Fruit fly (Drosophila melanogaster) whole organism, adult: ENCODE data around the gene Spt7.
A peak's percentile ranks its signal among the peaks of the same experiment; 100 is the strongest.

ENCODE experiments used
- CG11617 ChIP-seq: fragments of 200-800 bp; sonication (Bioruptor generic); optimal IDR thresholded peaks from 2 replicates; lab custom pipeline; 2017; ENCODE audit warnings: mild to moderate bottlenecking, missing biosample characterization, missing genetic modification reagents, missing genetic modification characterization
- CG12768 ChIP-seq: fragments of 200-800 bp; sonication (Bioruptor generic); optimal IDR thresholded peaks from 2 replicates; lab custom pipeline; 2017; ENCODE audit warnings: missing biosample characterization, missing genetic modification characterization, mild to moderate bottlenecking, moderate library complexity, missing genetic modification reagents
- CG14711 ChIP-seq: fragments of 200-800 bp; sonication (Bioruptor generic); optimal IDR thresholded peaks from 2 replicates; lab custom pipeline; 2018; ENCODE audit warnings: missing biosample characterization, mild to moderate bottlenecking, missing genetic modification characterization, moderate library complexity
- CG1620 ChIP-seq: fragments of 200-800 bp; sonication (Bioruptor generic); optimal IDR thresholded peaks from 2 replicates; lab custom pipeline; 2016; ENCODE audit warnings: missing biosample characterization, missing genetic modification characterization
- CG33017 ChIP-seq: fragments of 200-800 bp; sonication (Bioruptor generic); optimal IDR thresholded peaks from 2 replicates; lab custom pipeline; 2018; ENCODE audit warnings: missing biosample characterization, mild to moderate bottlenecking, missing genetic modification characterization, moderate library complexity
- CG5204 ChIP-seq: fragments of 200-800 bp; sonication (Bioruptor generic); optimal IDR thresholded peaks from 2 replicates; lab custom pipeline; 2016; ENCODE audit warnings: missing biosample characterization, missing genetic modification characterization
- CG7045 ChIP-seq: fragments of 200-800 bp; sonication (Bioruptor generic); optimal IDR thresholded peaks from 2 replicates; lab custom pipeline; 2017; ENCODE audit warnings: missing biosample characterization, mild to moderate bottlenecking, missing genetic modification characterization
- CG7101 ChIP-seq: fragments of 200-800 bp; sonication (Bioruptor generic); optimal IDR thresholded peaks from 2 replicates; lab custom pipeline; 2018; ENCODE audit warnings: missing biosample characterization, mild to moderate bottlenecking, missing genetic modification characterization, moderate library complexity
- Clk ChIP-seq: fragments of 200-800 bp; sonication (Bioruptor generic); optimal IDR thresholded peaks from 2 replicates; lab custom pipeline; 2017; ENCODE audit warnings: missing biosample characterization, missing genetic modification characterization
- Crg-1 ChIP-seq: fragments of 200-800 bp; sonication (Bioruptor generic); optimal IDR thresholded peaks from 2 replicates; lab custom pipeline; 2016; ENCODE audit warnings: missing biosample characterization, missing genetic modification characterization
- Hr96 ChIP-seq: fragments of 200-800 bp; sonication (Bioruptor generic); optimal IDR thresholded peaks from 2 replicates; lab custom pipeline; 2016; ENCODE audit warnings: missing biosample characterization, missing genetic modification characterization
- Mnt ChIP-seq: fragments of 200-800 bp; sonication (Bioruptor generic); optimal IDR thresholded peaks from 2 replicates; lab custom pipeline; 2016; ENCODE audit warnings: missing biosample characterization, mild to moderate bottlenecking, missing genetic modification characterization
- bab1 ChIP-seq: fragments of 200-800 bp; sonication (Bioruptor generic); optimal IDR thresholded peaks from 3 replicates; lab custom pipeline; 2019; ENCODE audit warnings: missing biosample characterization, mild to moderate bottlenecking, missing genetic modification characterization, moderate library complexity
- cic ChIP-seq: fragments of 200-800 bp; sonication (Bioruptor generic); optimal IDR thresholded peaks from 2 replicates; lab custom pipeline; 2017; ENCODE audit warnings: missing biosample characterization, mild to moderate bottlenecking, missing genetic modification characterization, moderate library complexity
- cnc ChIP-seq, 2 experiments: fragments of >200 bp; optimal IDR thresholded peaks; 2 replicates each; lab custom pipeline; 2017
- kay ChIP-seq: fragments of 200-800 bp; sonication (Bioruptor generic); peaks from one replicate; lab custom pipeline; 2016; ENCODE audit warnings: missing biosample characterization, missing genetic modification characterization, borderline replicate concordance
- ovo ChIP-seq: fragments of 200-800 bp; sonication (Bioruptor generic); optimal IDR thresholded peaks from 2 replicates; lab custom pipeline; 2016; ENCODE audit warnings: missing biosample characterization, missing genetic modification characterization
- pad ChIP-seq: fragments of 200-800 bp; sonication (Bioruptor generic); optimal IDR thresholded peaks from 3 replicates; lab custom pipeline; 2017; ENCODE audit warnings: missing biosample characterization, missing genetic modification characterization, mild to moderate bottlenecking, moderate library complexity, missing genetic modification reagents
- tj ChIP-seq: fragments of 200-800 bp; sonication (Bioruptor generic); optimal IDR thresholded peaks from 3 replicates; lab custom pipeline; 2017; ENCODE audit warnings: missing biosample characterization, mild to moderate bottlenecking, missing genetic modification characterization, moderate library complexity
- toe ChIP-seq: fragments of 200-800 bp; sonication (Bioruptor generic); optimal IDR thresholded peaks from 2 replicates; lab custom pipeline; 2016; ENCODE audit warnings: missing biosample characterization, missing genetic modification characterization

Spt7 gene

dm6 chrX:17814783-17815182 lies 35.5 kb upstream of the Spt7 start:
- no peak for TF ChIP-seq tj (GFP tag; lab: Kevin White, UChicago)
- TF ChIP-seq cic, result no peak
- no peak for TF ChIP-seq CG7101
- TF ChIP-seq kay, result no peak
- TF ChIP-seq CG5204 (GFP tag; lab: Kevin White, UChicago), result no peak
- TF ChIP-seq toe, result no peak
- no peak for TF ChIP-seq CG11617
- TF ChIP-seq ovo (GFP tag; lab: Kevin White, UChicago), result no peak
- no peak for TF ChIP-seq CG14711 (tag; lab: Kevin White, UChicago)
- TF ChIP-seq bab1 (GFP tag; lab: Kevin White, UChicago), result no peak
- TF ChIP-seq CG12768, result no peak
- no peak for TF ChIP-seq Clk (GFP tag; lab: Kevin White, UChicago)
- no peak for TF ChIP-seq Mnt

- no peak for TF ChIP-seq CG1620 (GFP tag; lab: Kevin White, UChicago)
- no peak for TF ChIP-seq CG33017 (tag; lab: Kevin White, UChicago)
- TF ChIP-seq Crg-1 (GFP tag; lab: Kevin White, UChicago), result no peak
- TF ChIP-seq bab1 (GFP tag; lab: Kevin White, UChicago), result no peak
- TF ChIP-seq CG14711 (tag; lab: Kevin White, UChicago), result no peak
- TF ChIP-seq CG7101, result no peak
- no peak for TF ChIP-seq cic
- no peak for TF ChIP-seq Clk (GFP tag; lab: Kevin White, UChicago)
- no peak for TF ChIP-seq toe
- TF ChIP-seq pad (GFP tag; lab: Kevin White, UChicago), result no peak
- no peak for TF ChIP-seq Mnt
- TF ChIP-seq cnc (optimal IDR thresholded peaks at IDR 0.05; lab: Kevin White, UChicago), result no peak
- no peak for TF ChIP-seq ovo (GFP tag; lab: Kevin White, UChicago)
Observed at dm6 chrX:17816437-17816836, 33.8 kb upstream of the Spt7 start.

dm6 chrX:17819635-17820139 lies 30.6 kb upstream of the Spt7 start, which contains the start of gene CG12986:
Gene CG12986 (minus strand): TSS chrX:17819685.
- TF ChIP-seq CG11617, result no peak
- no peak for TF ChIP-seq kay
- no peak for TF ChIP-seq pad (GFP tag; lab: Kevin White, UChicago)
- TF ChIP-seq CG7101, result no peak
- no peak for TF ChIP-seq cic
- TF ChIP-seq ovo (GFP tag; lab: Kevin White, UChicago), result no peak
- no peak for TF ChIP-seq bab1 (GFP tag; lab: Kevin White, UChicago)
- TF ChIP-seq CG1620 (GFP tag; lab: Kevin White, UChicago), result no peak
- TF ChIP-seq toe, result no peak
- no peak for TF ChIP-seq CG5204 (GFP tag; lab: Kevin White, UChicago)
- no peak for TF ChIP-seq CG7045 (GFP tag; lab: Kevin White, UChicago)

- TF ChIP-seq cnc (optimal IDR thresholded peaks at IDR 0.05; lab: Kevin White, UChicago), result no peak
- peak; percentile 31 for TF ChIP-seq CG7101
- TF ChIP-seq cic, result no peak
- no peak for TF ChIP-seq toe
- TF ChIP-seq CG1620 (GFP tag; lab: Kevin White, UChicago), result peak; percentile 75
- TF ChIP-seq pad (GFP tag; lab: Kevin White, UChicago), result peak; percentile 33
- TF ChIP-seq bab1 (GFP tag; lab: Kevin White, UChicago), result peak; percentile 28
- peak; percentile 20 for TF ChIP-seq CG14711 (tag; lab: Kevin White, UChicago)
- peak; percentile 10 for TF ChIP-seq Mnt
- no peak for TF ChIP-seq CG11617
- peak; percentile 93 for TF ChIP-seq tj (GFP tag; lab: Kevin White, UChicago)
Observed at dm6 chrX:17820252-17820651, 30.0 kb upstream of the Spt7 start.

- TF ChIP-seq CG11617 (no peak), toe (no peak), Clk (GFP tag; lab: Kevin White, UChicago) (no peak), bab1 (GFP tag; lab: Kevin White, UChicago) (no peak), CG33017 (tag; lab: Kevin White, UChicago) (no peak), CG7101 (no peak), Crg-1 (GFP tag; lab: Kevin White, UChicago) (no peak), Hr96 (GFP tag; lab: Kevin White, UChicago) (no peak), CG12768 (no peak), pad (GFP tag; lab: Kevin White, UChicago) (no peak), ovo (GFP tag; lab: Kevin White, UChicago) (no peak), kay (no peak), CG14711 (tag; lab: Kevin White, UChicago) (no peak), cnc (optimal IDR thresholded peaks at IDR 0.05; lab: Kevin White, UChicago) (no peak), CG1620 (GFP tag; lab: Kevin White, UChicago) (no peak), cic (no peak), CG5204 (GFP tag; lab: Kevin White, UChicago) (no peak)
Observed at dm6 chrX:17821466-17821865, 28.8 kb upstream of the Spt7 start.

dm6 chrX:17826807-17827703 lies 23.2 kb upstream of the Spt7 start, which contains the start of gene Socs16D:
Gene Socs16D (minus strand): TSS chrX:17827564.
- no peak for TF ChIP-seq cnc (optimal IDR thresholded peaks at IDR 0.05; lab: Kevin White, UChicago)
- TF ChIP-seq kay, result no peak
- peak; percentile 65 for TF ChIP-seq tj (GFP tag; lab: Kevin White, UChicago)
- TF ChIP-seq pad (GFP tag; lab: Kevin White, UChicago), result peak; percentile 45
- peak; percentile 56 for TF ChIP-seq Crg-1 (GFP tag; lab: Kevin White, UChicago)
- no peak for TF ChIP-seq CG7045 (GFP tag; lab: Kevin White, UChicago)
- TF ChIP-seq CG1620 (GFP tag; lab: Kevin White, UChicago), result peak; percentile 77
- TF ChIP-seq toe, result peak; percentile 33
- TF ChIP-seq ovo (GFP tag; lab: Kevin White, UChicago), result peak; percentile 64
- no peak for TF ChIP-seq CG33017 (tag; lab: Kevin White, UChicago)
- TF ChIP-seq cic, result peak; percentile 90
- TF ChIP-seq CG12768, result peak; percentile 25
- TF ChIP-seq Clk (GFP tag; lab: Kevin White, UChicago), result no peak
- TF ChIP-seq CG7101, result peak; percentile 43
- peak; percentile 3 for TF ChIP-seq CG11617
- TF ChIP-seq bab1 (GFP tag; lab: Kevin White, UChicago), result peak; percentile 80
- peak; percentile 24 for TF ChIP-seq CG14711 (tag; lab: Kevin White, UChicago)
- TF ChIP-seq CG5204 (GFP tag; lab: Kevin White, UChicago), result no peak
- peak; percentile 36 for TF ChIP-seq Hr96 (GFP tag; lab: Kevin White, UChicago)
- peak; percentile 44 for TF ChIP-seq Mnt
